Worm (Caenorhabditis elegans): ENCODE data around the gene sdz-37.

ce11 chrII:10494467-10494866, 29.8 kb downstream of the sdz-37 start, which contains the start of gene ZK666.14:
- TF ChIP-seq ces-1 (GFP tag; optimal IDR thresholded peaks at IDR 0.05) (no peak), unc-62 (GFP tag; optimal IDR thresholded peaks at IDR 0.05) (no peak), nhr-237 (tag; optimal IDR thresholded peaks at IDR 0.05) (no peak), ama-1 (optimal IDR thresholded peaks at IDR 0.05) (no peak), lir-3 (tag; optimal IDR thresholded peaks at IDR 0.05; ENCODE audit: poor library complexity) (no peak), tbx-2 (tag; optimal IDR thresholded peaks at IDR 0.05) (no peak), unc-130 (tag; optimal IDR thresholded peaks at IDR 0.05) (no peak), jun-1 (tag; optimal IDR thresholded peaks at IDR 0.05) (no peak), aha-1 (tag; optimal IDR thresholded peaks at IDR 0.05) (no peak)
